Worm (Caenorhabditis elegans): Measurements from ENCODE around the gene Y75B8A.63.

DNA sequence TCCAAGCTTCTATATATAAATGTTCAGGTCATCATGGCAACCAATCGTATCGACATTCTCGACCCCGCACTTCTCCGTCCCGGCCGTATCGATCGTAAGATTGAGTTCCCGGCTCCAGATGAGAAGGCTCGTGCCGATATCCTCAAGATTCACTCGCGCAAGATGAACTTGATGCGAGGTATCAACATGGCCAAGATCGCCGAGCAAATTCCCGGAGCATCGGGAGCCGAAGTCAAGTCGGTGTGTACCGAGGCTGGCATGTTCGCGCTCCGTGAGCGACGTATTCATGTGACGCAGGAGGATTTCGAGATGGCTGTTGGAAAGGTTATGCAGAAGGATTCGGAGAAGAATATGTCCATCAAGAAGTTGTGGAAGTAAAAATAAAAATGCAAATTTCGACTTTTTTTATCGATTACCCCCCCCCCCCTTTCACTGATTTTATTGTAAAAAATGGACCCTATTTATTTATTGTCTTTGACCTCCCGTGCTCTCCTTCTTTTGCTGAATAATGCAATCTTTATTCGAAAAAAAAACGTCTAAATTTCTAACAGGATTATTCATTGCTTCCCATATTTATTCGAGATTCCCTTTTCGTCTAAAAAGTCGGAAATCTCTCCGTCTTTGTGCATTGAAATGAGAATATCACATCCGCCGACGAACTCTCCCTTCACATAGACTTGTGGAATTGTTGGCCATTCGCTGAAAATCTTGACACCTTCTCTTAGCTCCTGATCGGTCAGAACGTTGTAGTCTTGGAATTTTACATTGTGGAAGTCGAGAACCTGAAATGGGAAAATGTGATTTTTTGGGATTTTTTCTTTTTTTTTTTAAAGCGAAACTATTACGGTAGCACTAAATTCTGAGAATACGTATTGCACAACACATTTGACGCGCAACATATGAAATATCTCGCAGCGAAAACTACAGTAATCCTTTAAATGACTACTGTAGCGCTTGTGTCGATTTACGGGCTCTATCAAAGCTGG is 44.6 kb downstream of the Y75B8A.63 start:
- TF ChIP-seq W03F9.2 (tag; optimal IDR thresholded peaks at IDR 0.05), result no peak
- no peak for TF ChIP-seq him-1 (tag; optimal IDR thresholded peaks at IDR 0.05)
